Fruit fly (Drosophila melanogaster): ENCODE data around the gene NPFR.

Gene NPFR

DNA sequence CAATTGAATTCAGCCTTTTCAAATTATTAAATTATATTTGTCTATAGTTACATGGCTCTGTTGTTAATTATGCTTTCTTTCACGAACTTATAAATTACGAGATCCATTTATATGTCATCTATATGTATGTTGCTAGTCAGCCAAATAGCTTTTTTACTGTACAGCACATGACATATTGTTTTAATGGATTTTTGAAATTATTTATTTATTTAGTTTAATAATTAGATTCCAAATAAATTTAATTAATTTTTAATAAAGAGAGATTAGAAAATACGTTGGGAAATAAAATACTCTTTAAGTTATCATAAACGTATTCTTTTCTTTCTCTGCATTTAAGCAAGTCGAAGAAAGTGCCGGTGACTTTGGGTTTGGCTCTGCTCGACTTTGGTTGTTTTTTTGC is 54.2 kb downstream of the NPFR start (continued):
- TF ChIP-seq NC2α (GFP tag; optimal IDR thresholded peaks at IDR 0.05) (no peak), al (GFP tag; IDR thresholded peaks at IDR 0.05) (no peak), gem (tag; optimal IDR thresholded peaks at IDR 0.05) (peak; percentile 70), CG31388 (GFP tag; optimal IDR thresholded peaks at IDR 0.05) (no peak), pnt (GFP tag; optimal IDR thresholded peaks at IDR 0.05) (no peak), CG15696 (tag; optimal IDR thresholded peaks at IDR 0.05) (no peak), trh (GFP tag; optimal IDR thresholded peaks at IDR 0.05) (no peak), CG34376 (GFP tag; optimal IDR thresholded peaks at IDR 0.05) (no peak), HLH3B (GFP tag; IDR thresholded peaks at IDR 0.05) (no peak), Rx (GFP tag; IDR thresholded peaks at IDR 0.05) (no peak), CG10431 (GFP tag; optimal IDR thresholded peaks at IDR 0.05) (no peak), Camta (GFP tag; optimal IDR thresholded peaks at IDR 0.05) (no peak), peb (GFP tag; IDR thresholded peaks at IDR 0.05) (no peak), ac (GFP tag; optimal IDR thresholded peaks at IDR 0.05) (no peak), Max (GFP tag; optimal IDR thresholded peaks at IDR 0.05) (no peak), CG17829 (tag; optimal IDR thresholded peaks at IDR 0.05) (peak; percentile 36), CG14050 (GFP tag; IDR thresholded peaks at IDR 0.05) (no peak), CG7928 (GFP tag; optimal IDR thresholded peaks at IDR 0.05) (no peak), CG9609 (GFP tag; optimal IDR thresholded peaks at IDR 0.05) (no peak), dmrt99B (tag; optimal IDR thresholded peaks at IDR 0.05) (peak; percentile 70), NC2β (GFP tag; optimal IDR thresholded peaks at IDR 0.05) (no peak), repo (GFP tag; optimal IDR thresholded peaks at IDR 0.05) (no peak), croc (GFP tag; conservative IDR thresholded peaks at IDR 0.05) (no peak; the same call in 2 of the 3 replicates), Taf1 (GFP tag; IDR thresholded peaks at IDR 0.05) (no peak), emc (GFP tag; optimal IDR thresholded peaks at IDR 0.05) (no peak), CG7786 (GFP tag; optimal IDR thresholded peaks at IDR 0.05) (no peak), CG18262 (tag; optimal IDR thresholded peaks at IDR 0.05) (peak; percentile 81), CG13775 (GFP tag; optimal IDR thresholded peaks at IDR 0.05) (no peak), ham (GFP tag; IDR thresholded peaks at IDR 0.05) (no peak), Oli (tag; optimal IDR thresholded peaks at IDR 0.05) (peak; percentile 34), CG17385 (GFP tag; optimal IDR thresholded peaks at IDR 0.05) (peak; percentile 15), zfh2 (GFP tag; optimal IDR thresholded peaks at IDR 0.05) (no peak), sc (optimal IDR thresholded peaks at IDR 0.05) (no peak), sc (GFP tag; optimal IDR thresholded peaks at IDR 0.05) (peak; percentile 27), az2 (GFP tag; optimal IDR thresholded peaks at IDR 0.05) (peak; percentile 5), CG3995 (GFP tag; optimal IDR thresholded peaks at IDR 0.05) (no peak), B-H1 (GFP tag; IDR thresholded peaks at IDR 0.05) (no peak), Sox100B (GFP tag; optimal IDR thresholded peaks at IDR 0.05) (peak; percentile 73), slbo (GFP tag; IDR thresholded peaks at IDR 0.05) (no peak), CG10274 (GFP tag; optimal IDR thresholded peaks at IDR 0.05) (no peak), exex (tag; optimal IDR thresholded peaks at IDR 0.05) (no peak), Hr51 (GFP tag; optimal IDR thresholded peaks at IDR 0.05) (peak in 1 of 2 experiments; percentile 48), CG32767 (GFP tag; IDR thresholded peaks at IDR 0.05) (no peak), CG11247 (GFP tag; IDR thresholded peaks at IDR 0.05) (no peak), CG5953 (GFP tag; IDR thresholded peaks at IDR 0.05) (no peak), CG18476 (GFP tag; optimal IDR thresholded peaks at IDR 0.05) (no peak), CG1647 (GFP tag; optimal IDR thresholded peaks at IDR 0.05) (no peak), Sry-δ (GFP tag; optimal IDR thresholded peaks at IDR 0.05) (no peak), Lpt (GFP tag; optimal IDR thresholded peaks at IDR 0.05) (no peak), CG15601 (tag; optimal IDR thresholded peaks at IDR 0.05) (peak; percentile 56), CG8478 (optimal IDR thresholded peaks at IDR 0.05) (no peak), CG1603 (tag; optimal IDR thresholded peaks at IDR 0.05) (no peak), Hmr (GFP tag; optimal IDR thresholded peaks at IDR 0.05) (no peak), CG4404 (GFP tag; IDR thresholded peaks at IDR 0.05) (no peak)

Measured in whole organism, embryonic.